Fruit fly (Drosophila melanogaster): Measurements from ENCODE around the gene CG8219.
A peak's percentile ranks its signal among the peaks of the same experiment; 100 is the strongest.

Gene CG8219

dm6 chr3L:6159863-6160262, 40.4 kb upstream of the CG8219 start (continued):
- TF ChIP-seq CG11085 (GFP tag; IDR thresholded peaks at IDR 0.05) (no peak), br (optimal IDR thresholded peaks at IDR 0.05) (no peak), CoRest (tag; optimal IDR thresholded peaks at IDR 0.05) (peak; percentile 26), ttk (GFP tag; IDR thresholded peaks at IDR 0.05) (no peak), NfI (GFP tag; optimal IDR thresholded peaks at IDR 0.05) (no peak), C15 (GFP tag; IDR thresholded peaks at IDR 0.05) (no peak), knrl (GFP tag; IDR thresholded peaks at IDR 0.05; ENCODE audit: partially characterized antibody) (no peak), CG11093 (GFP tag; IDR thresholded peaks at IDR 0.05) (no peak), org-1 (GFP tag; optimal IDR thresholded peaks at IDR 0.05) (no peak), Hand (GFP tag; optimal IDR thresholded peaks at IDR 0.05) (no peak), chif (GFP tag; optimal IDR thresholded peaks at IDR 0.05) (no peak), corto (GFP tag; optimal IDR thresholded peaks at IDR 0.05) (no peak), Trl (optimal IDR thresholded peaks at IDR 0.05) (no peak), Trl (GFP tag; optimal IDR thresholded peaks at IDR 0.05) (no peak), CG4282 (GFP tag; optimal IDR thresholded peaks at IDR 0.05) (no peak), CG2889 (GFP tag; IDR thresholded peaks at IDR 0.05) (no peak), cas (GFP tag; IDR thresholded peaks at IDR 0.05) (no peak), sens (GFP tag) (peak; percentile 55), dan (GFP tag; IDR thresholded peaks at IDR 0.05) (no peak), fd96Cb (tag; optimal IDR thresholded peaks at IDR 0.05) (peak; percentile 1), CG15514 (GFP tag; optimal IDR thresholded peaks at IDR 0.05) (no peak), ara (GFP tag; IDR thresholded peaks at IDR 0.05) (no peak), Atf6 (GFP tag; IDR thresholded peaks at IDR 0.05) (no peak), CG2120 (GFP tag; optimal IDR thresholded peaks at IDR 0.05) (no peak), Hmr (GFP tag; optimal IDR thresholded peaks at IDR 0.05) (no peak), CG9727 (GFP tag; optimal IDR thresholded peaks at IDR 0.05) (peak; percentile 23), CG15073 (GFP tag; optimal IDR thresholded peaks at IDR 0.05) (no peak), Ssrp (tag; optimal IDR thresholded peaks at IDR 0.05) (peak; percentile 33), esg (GFP tag; conservative IDR thresholded peaks at IDR 0.05) (no peak), CG4404 (GFP tag; IDR thresholded peaks at IDR 0.05) (no peak), CG3163 (GFP tag; optimal IDR thresholded peaks at IDR 0.05) (no peak), lab (GFP tag; optimal IDR thresholded peaks at IDR 0.05) (no peak), jigr1 (GFP tag; IDR thresholded peaks at IDR 0.05) (no peak), Chrac-16 (GFP tag; optimal IDR thresholded peaks at IDR 0.05) (no peak), CG9437 (GFP tag; optimal IDR thresholded peaks at IDR 0.05) (no peak), Eip74EF (GFP tag; optimal IDR thresholded peaks at IDR 0.05) (no peak), dysf (GFP tag; IDR thresholded peaks at IDR 0.05) (no peak), grau (tag; optimal IDR thresholded peaks at IDR 0.05) (peak; percentile 23), dmrt99B (tag; optimal IDR thresholded peaks at IDR 0.05) (peak; percentile 36), CrebB (tag; optimal IDR thresholded peaks at IDR 0.05) (no peak), nmo (GFP tag; optimal IDR thresholded peaks at IDR 0.05) (peak; percentile 31), zen2 (GFP tag; IDR thresholded peaks at IDR 0.05; ENCODE audit: partially characterized antibody) (no peak), Lhr (GFP tag; optimal IDR thresholded peaks at IDR 0.05) (no peak), Ets65A (GFP tag) (no peak), CG8388 (GFP tag; optimal IDR thresholded peaks at IDR 0.05) (peak; percentile 9), CG10209 (GFP tag; optimal IDR thresholded peaks at IDR 0.05) (no peak), CG33213 (GFP tag; optimal IDR thresholded peaks at IDR 0.05) (no peak), CG13894 (tag; optimal IDR thresholded peaks at IDR 0.05) (no peak), gcm (GFP tag; optimal IDR thresholded peaks at IDR 0.05) (no peak), run (tag; optimal IDR thresholded peaks at IDR 0.05) (no peak), fu2 (GFP tag; optimal IDR thresholded peaks at IDR 0.05) (no peak), CG4617 (GFP tag; optimal IDR thresholded peaks at IDR 0.05; ENCODE audit: borderline replicate concordance) (no peak)
